Fruit fly (Drosophila melanogaster): ENCODE results near the gene Srp14.

DNA sequence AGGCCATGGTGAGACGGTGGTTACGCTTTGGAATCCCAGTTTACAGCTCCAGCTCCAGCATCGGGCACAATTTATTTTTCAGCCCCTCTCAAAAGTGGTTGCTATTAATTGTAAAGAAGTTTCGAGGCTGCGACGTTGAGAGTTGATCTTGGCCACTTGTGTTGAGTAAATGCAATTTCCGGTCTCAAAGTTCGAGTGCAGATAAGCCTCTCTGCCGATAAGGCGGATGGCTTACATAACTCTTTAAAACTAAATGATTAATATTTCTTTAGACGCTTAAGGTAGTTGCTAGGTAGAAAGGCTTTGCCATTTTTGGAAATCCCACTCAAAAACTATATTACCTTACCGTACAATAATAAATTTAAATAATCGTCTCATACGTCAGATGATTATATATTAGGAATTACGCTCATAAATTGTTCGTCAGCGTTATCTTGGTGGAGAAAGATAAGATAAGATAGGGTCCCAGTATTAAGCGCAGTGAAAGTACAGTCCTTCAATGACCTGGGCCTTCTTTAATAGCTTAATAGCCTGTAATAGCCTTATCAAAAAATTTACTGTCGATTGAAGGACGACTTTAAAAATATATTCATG lies 25.7 kb downstream of the Srp14 start:
- TF ChIP-seq CG10348 (GFP tag; IDR thresholded peaks at IDR 0.05) (no peak), CG8301 (tag; optimal IDR thresholded peaks at IDR 0.05) (no peak), fd96Ca (GFP tag; IDR thresholded peaks at IDR 0.05) (no peak), CG15710 (tag; optimal IDR thresholded peaks at IDR 0.05) (no peak), gl (tag; optimal IDR thresholded peaks at IDR 0.05) (no peak), Pif1B (GFP tag; optimal IDR thresholded peaks at IDR 0.05) (no peak)

All from whole organism, pupa.